Worm (Caenorhabditis elegans) whole organism, young adult: ENCODE data around the gene xbx-5.

Experiments used
- B0019.2 ChIP-seq: fragments of 200-800 bp; sonication (Bioruptor generic); conservative IDR thresholded peaks from 2 replicates; pipeline ENCODE4 v1.3.6; 2022; ENCODE audit warnings: missing genetic modification reagents, missing genetic modification characterization, missing compliant biosample characterization
- D2030.7 ChIP-seq: fragments of 200-800 bp; sonication (Bioruptor generic); IDR thresholded peaks from 2 replicates; pipeline ENCODE4 v1.3.6; 2022; ENCODE audit warnings: missing genetic modification reagents, missing genetic modification characterization, missing compliant biosample characterization
- F22D6.2 ChIP-seq: sonication (generic microtip); optimal IDR thresholded peaks from 2 replicates; lab custom pipeline; 2016; ENCODE audit warnings: mild to moderate bottlenecking, missing genetic modification characterization, missing compliant biosample characterization
- F49E8.2 ChIP-seq: sonication (generic microtip); optimal IDR thresholded peaks from 3 replicates; lab custom pipeline; 2017; ENCODE audit warnings: missing genetic modification characterization, mild to moderate bottlenecking, missing compliant biosample characterization, antibody characterized with exemption, moderate library complexity; ENCODE audit not compliant: insufficient read depth
- F55B11.4 ChIP-seq: sonication (generic microtip); optimal IDR thresholded peaks from 2 replicates; lab custom pipeline; 2016; ENCODE audit warnings: missing compliant biosample characterization, missing genetic modification characterization, borderline replicate concordance; ENCODE audit not compliant: insufficient read depth
- Y53F4B.3 ChIP-seq: fragments of 200-800 bp; sonication (Bioruptor generic); IDR thresholded peaks from 2 replicates; pipeline ENCODE4 v1.3.6; 2022; ENCODE audit warnings: missing genetic modification reagents, missing genetic modification characterization, missing compliant biosample characterization
- ZK185.1 ChIP-seq: sonication (generic microtip); optimal IDR thresholded peaks from 2 replicates; lab custom pipeline; 2016; ENCODE audit warnings: mild to moderate bottlenecking, missing genetic modification characterization, missing compliant biosample characterization; ENCODE audit not compliant: poor library complexity, severe bottlenecking
- ama-1 ChIP-seq, 3 experiments: fragments of 150-350 bp in 1 of 3; sonication (generic microtip) in 2 of 3; optimal IDR thresholded peaks; 2 replicates each; lab custom pipeline; 2014 to 2018; ENCODE audit warnings: missing biosample characterization in 2 of 3, missing genetic modification characterization in 2 of 3, missing genetic modification reagents in 2 of 3
- athp-1 ChIP-seq: sonication (generic microtip); optimal IDR thresholded peaks from 2 replicates; lab custom pipeline; 2017; ENCODE audit warnings: mild to moderate bottlenecking, missing genetic modification characterization, missing compliant biosample characterization
- attf-3 ChIP-seq: fragments of 200-800 bp; sonication (Bioruptor generic); conservative IDR thresholded peaks from 2 replicates; pipeline ENCODE4 v1.3.6; 2022; ENCODE audit warnings: missing genetic modification reagents, missing genetic modification characterization, missing compliant biosample characterization
- bed-2 ChIP-seq: fragments of 200-800 bp; sonication (Bioruptor generic); IDR thresholded peaks from 2 replicates; pipeline ENCODE4 v1.3.6; 2022; ENCODE audit warnings: missing genetic modification reagents, missing genetic modification characterization, missing compliant biosample characterization
- cebp-1 ChIP-seq, 2 experiments: fragments of 200-800 bp in 1 of 2; sonication (Bioruptor generic) in 1 of 2; sonication (generic microtip) in 1 of 2; IDR thresholded peaks in 1 of 2; optimal IDR thresholded peaks in 1 of 2; 2 replicates each; pipeline versions ENCODE4 v1.3.6 to Lab custom; 2017 to 2022; ENCODE audit warnings: missing compliant biosample characterization in 2 of 2, missing genetic modification characterization in 2 of 2, mild to moderate bottlenecking in 1 of 2, missing genetic modification reagents in 1 of 2, moderate library complexity in 1 of 2
- ceh-27 ChIP-seq: fragments of 200-800 bp; sonication (Bioruptor generic); optimal IDR thresholded peaks from 2 replicates; lab custom pipeline; 2018; ENCODE audit warnings: mild to moderate bottlenecking, missing genetic modification characterization, moderate library complexity, missing compliant biosample characterization
- ceh-40 ChIP-seq: fragments of 200-800 bp; sonication (Bioruptor generic); IDR thresholded peaks from 2 replicates; pipeline ENCODE4 v1.3.6; 2022; ENCODE audit warnings: missing genetic modification characterization, missing compliant biosample characterization
- ceh-58 ChIP-seq: fragments of 200-800 bp; sonication (Bioruptor generic); IDR thresholded peaks from 2 replicates; pipeline ENCODE4 v1.3.6; 2022; ENCODE audit warnings: missing genetic modification characterization, missing compliant biosample characterization
- ceh-91 ChIP-seq: fragments of 200-800 bp; sonication (Bioruptor generic); IDR thresholded peaks from 2 replicates; pipeline ENCODE4 v1.3.6; 2022; ENCODE audit warnings: missing genetic modification reagents, missing genetic modification characterization, missing compliant biosample characterization
- chd-7 ChIP-seq: sonication (generic microtip); optimal IDR thresholded peaks from 2 replicates; lab custom pipeline; 2016; ENCODE audit warnings: mild to moderate bottlenecking, missing genetic modification characterization, moderate library complexity, missing compliant biosample characterization
- egl-44 ChIP-seq: fragments of 200-800 bp; sonication (Bioruptor generic); IDR thresholded peaks from 2 replicates; pipeline ENCODE4 v1.3.6; 2022; ENCODE audit warnings: missing genetic modification reagents, missing genetic modification characterization, missing compliant biosample characterization
- egrh-3 ChIP-seq: fragments of 200-800 bp; sonication (Bioruptor generic); IDR thresholded peaks from 2 replicates; pipeline ENCODE4 v1.3.6; 2022; ENCODE audit warnings: missing genetic modification reagents, missing genetic modification characterization, missing compliant biosample characterization
- hmg-1.2 ChIP-seq: fragments of 200-800 bp; sonication (Bioruptor generic); IDR thresholded peaks from 2 replicates; pipeline ENCODE4 v1.3.6; 2022; ENCODE audit warnings: missing genetic modification reagents, missing genetic modification characterization, missing compliant biosample characterization
- hsf-1 ChIP-seq: fragments of 200-800 bp; sonication (Bioruptor generic); IDR thresholded peaks from 2 replicates; pipeline ENCODE4 v1.3.6; 2022; ENCODE audit warnings: missing genetic modification reagents, missing genetic modification characterization, missing compliant biosample characterization
- lag-1 ChIP-seq: fragments of 200-800 bp; sonication (Bioruptor generic); IDR thresholded peaks from 2 replicates; pipeline ENCODE4 v1.3.6; 2022; ENCODE audit warnings: missing genetic modification reagents, missing genetic modification characterization, missing compliant biosample characterization
- lin-26 ChIP-seq: fragments of 200-800 bp; sonication (Bioruptor generic); IDR thresholded peaks from 2 replicates; pipeline ENCODE4 v1.3.6; 2022; ENCODE audit warnings: missing genetic modification reagents, missing genetic modification characterization, missing compliant biosample characterization
- lin-40 ChIP-seq: sonication (generic microtip); optimal IDR thresholded peaks from 2 replicates; lab custom pipeline; 2016; ENCODE audit warnings: missing genetic modification characterization, mild to moderate bottlenecking, missing compliant biosample characterization, missing genotype, missing genetic modification reagents
- lsy-27 ChIP-seq: sonication (generic microtip); optimal IDR thresholded peaks from 2 replicates; lab custom pipeline; 2017; ENCODE audit warnings: missing genetic modification characterization, mild to moderate bottlenecking, missing compliant biosample characterization, antibody characterized with exemption, missing genotype, borderline replicate concordance; ENCODE audit not compliant: insufficient read depth
- madf-10 ChIP-seq: sonication (generic microtip); optimal IDR thresholded peaks from 2 replicates; lab custom pipeline; 2016; ENCODE audit warnings: mild to moderate bottlenecking, missing genetic modification characterization, missing compliant biosample characterization
- madf-6 ChIP-seq: fragments of 200-800 bp; sonication (Bioruptor generic); IDR thresholded peaks from 2 replicates; pipeline ENCODE4 v1.3.6; 2022; ENCODE audit warnings: missing genetic modification reagents, missing genetic modification characterization, missing compliant biosample characterization
- mel-28 ChIP-seq: sonication (generic microtip); optimal IDR thresholded peaks from 2 replicates; lab custom pipeline; 2016; ENCODE audit warnings: borderline replicate concordance, mild to moderate bottlenecking, missing genetic modification characterization, missing compliant biosample characterization
- nfya-2 ChIP-seq: fragments of 200-800 bp; sonication (Bioruptor generic); IDR thresholded peaks from 2 replicates; pipeline ENCODE4 v1.3.6; 2022; ENCODE audit warnings: missing genetic modification reagents, missing genetic modification characterization, missing compliant biosample characterization
- pbrm-1 ChIP-seq: fragments of 200-800 bp; sonication (Bioruptor generic); IDR thresholded peaks from 2 replicates; pipeline ENCODE4 v1.3.6; 2022; ENCODE audit warnings: missing genetic modification reagents, missing genetic modification characterization, missing compliant biosample characterization
- pha-4 ChIP-seq: fragments of 150-350 bp; sonication (generic microtip); optimal IDR thresholded peaks from 2 replicates; lab custom pipeline; 2014; ENCODE audit warnings: missing biosample characterization, missing genetic modification reagents, missing genetic modification characterization
- rcor-1 ChIP-seq: fragments of 200-800 bp; sonication (Bioruptor generic); IDR thresholded peaks from 2 replicates; pipeline ENCODE4 v1.3.6; 2022; ENCODE audit warnings: missing genetic modification reagents, missing genetic modification characterization, missing compliant biosample characterization
- repo-1 ChIP-seq: sonication (generic microtip); optimal IDR thresholded peaks from 2 replicates; lab custom pipeline; 2017; ENCODE audit warnings: mild to moderate bottlenecking, missing genetic modification characterization, missing compliant biosample characterization
- sdz-38 ChIP-seq: sonication (generic microtip); optimal IDR thresholded peaks from 2 replicates; lab custom pipeline; 2016; ENCODE audit warnings: missing genotype, missing genetic modification characterization, missing compliant biosample characterization
- snpc-1.1 ChIP-seq: sonication (generic microtip); optimal IDR thresholded peaks from 2 replicates; lab custom pipeline; 2017; ENCODE audit warnings: missing genetic modification characterization, mild to moderate bottlenecking, missing compliant biosample characterization, antibody characterized with exemption, moderate library complexity, missing genotype, missing genetic modification reagents; ENCODE audit not compliant: insufficient read depth
- snpc-4 ChIP-seq, 5 experiments: fragments of 150-350 bp in 1 of 5; sonication (generic microtip) in 4 of 5; optimal IDR thresholded peaks; 2 replicates each; lab custom pipeline; 2014 to 2018; ENCODE audit warnings: missing genetic modification characterization in 5 of 5, missing biosample characterization in 3 of 5, antibody characterized with exemption in 2 of 5, mild to moderate bottlenecking in 2 of 5, missing compliant biosample characterization in 2 of 5, missing genotype in 2 of 5, moderate library complexity in 2 of 5, missing genetic modification reagents in 1 of 5
- unc-130 ChIP-seq: sonication (generic microtip); optimal IDR thresholded peaks from 2 replicates; lab custom pipeline; 2016; ENCODE audit warnings: missing genetic modification reagents, missing genetic modification characterization, missing compliant biosample characterization
- ztf-28 ChIP-seq: fragments of 200-800 bp; sonication (Bioruptor generic); IDR thresholded peaks from 2 replicates; pipeline ENCODE4 v1.3.6; 2022; ENCODE audit warnings: missing genetic modification reagents, missing genetic modification characterization, missing compliant biosample characterization

xbx-5 gene

DNA sequence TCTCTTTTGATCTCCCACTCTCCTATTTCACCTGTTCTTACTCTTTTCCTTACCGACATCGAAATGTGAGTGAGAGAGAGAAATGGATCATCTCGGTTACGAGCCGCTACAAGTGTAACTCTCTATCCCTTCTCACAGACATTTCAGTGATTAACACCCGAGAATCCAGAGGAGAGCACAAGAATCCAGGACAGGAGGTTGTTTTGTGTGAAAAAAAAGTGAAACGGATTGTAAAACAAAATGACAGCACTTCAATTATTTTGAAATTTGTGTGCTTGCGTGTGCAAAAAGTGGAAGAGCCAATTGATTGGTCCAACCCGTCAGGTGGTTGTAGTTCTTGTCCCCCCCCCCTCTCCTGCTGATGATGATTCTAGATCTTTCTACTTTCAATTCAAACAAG is 21.4 kb downstream of the xbx-5 start:
- TF ChIP-seq repo-1 = no peak
- TF ChIP-seq hsf-1 = 0 out of 2 replicates have a peak, but pooled peaks have one; percentile 24

DNA sequence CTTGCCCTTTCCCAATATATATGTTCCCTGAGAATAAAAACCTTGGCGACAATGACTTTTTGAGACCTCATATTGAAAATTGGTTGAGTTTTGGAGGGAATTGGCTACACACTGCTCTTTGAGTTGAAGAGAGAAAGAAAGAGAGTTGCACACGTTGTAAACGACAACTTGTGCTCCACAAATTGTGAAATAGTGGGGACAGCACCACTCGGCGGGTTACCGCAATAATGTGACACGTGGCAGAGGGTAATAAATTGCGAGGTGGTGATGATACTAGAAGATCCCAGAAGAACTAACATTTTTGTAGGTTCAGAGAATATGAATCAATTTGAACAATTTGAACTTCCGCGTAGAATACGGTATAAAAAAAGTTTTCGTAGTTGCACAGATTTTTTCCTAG is 22.4 kb downstream of the xbx-5 start:
- TF ChIP-seq cebp-1 (GFP tag; IDR thresholded peaks at IDR 0.05; lab: Robert Waterston, UW) = 0 out of 2 replicates have a peak, but pooled peaks have one; percentile 13
- TF ChIP-seq cebp-1 (tag; optimal IDR thresholded peaks at IDR 0.05; lab: Kevin White, UChicago) = peak; percentile 59
- no peak for TF ChIP-seq lag-1 (GFP tag; lab: Robert Waterston, UW)

DNA sequence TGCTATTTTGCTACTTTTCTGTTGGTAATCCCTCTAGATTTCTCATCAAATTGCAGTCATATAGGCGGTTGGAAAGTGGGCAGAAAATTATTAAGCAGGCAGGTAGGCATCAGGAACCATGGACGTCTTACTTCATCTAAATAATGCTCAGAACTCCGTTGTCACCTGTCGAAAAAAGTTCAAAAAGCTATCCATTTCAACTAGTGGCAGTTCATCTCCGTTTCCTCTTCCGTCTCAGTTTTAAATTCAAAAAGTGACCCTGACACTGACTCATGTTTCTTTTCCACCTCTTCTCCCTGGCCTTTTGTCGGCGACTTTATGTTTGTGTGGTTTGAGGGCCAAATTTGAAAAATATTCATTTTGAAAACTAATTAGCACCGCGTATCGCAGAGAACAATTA is 29.7 kb downstream of the xbx-5 start:
- no peak for TF ChIP-seq ZK185.1 (tag; lab: Kevin White, UChicago)
- no peak for TF ChIP-seq mel-28 (tag; lab: Kevin White, UChicago)
- no peak for TF ChIP-seq chd-7
- no peak for TF ChIP-seq egl-44 (GFP tag; lab: Robert Waterston, UW)
- no peak for TF ChIP-seq lsy-27 (tag; lab: Kevin White, UChicago)
- no peak for TF ChIP-seq F49E8.2
- no peak for TF ChIP-seq madf-10
- TF ChIP-seq nfya-2 (GFP tag; lab: Robert Waterston, UW) = no peak
- no peak for TF ChIP-seq snpc-4 (GFP tag; optimal IDR thresholded peaks at IDR 0.05; lab: Kevin White, UChicago)
- no peak for TF ChIP-seq snpc-4 (tag; optimal IDR thresholded peaks at IDR 0.05; lab: Kevin White, UChicago)
- TF ChIP-seq rcor-1 = no peak
- no peak for TF ChIP-seq bed-2 (GFP tag; lab: Robert Waterston, UW)
- no peak for TF ChIP-seq pha-4 (tag; lab: Kevin White, UChicago)
- TF ChIP-seq athp-1 (tag; lab: Kevin White, UChicago) = no peak
- no peak for TF ChIP-seq lin-26 (GFP tag; lab: Robert Waterston, UW)
- TF ChIP-seq snpc-1.1 (tag; lab: Kevin White, UChicago) = no peak
- TF ChIP-seq F55B11.4 (tag; lab: Kevin White, UChicago) = no peak
- no peak for TF ChIP-seq madf-6 (GFP tag; lab: Robert Waterston, UW)
- TF ChIP-seq ceh-27 = no peak
- TF ChIP-seq F22D6.2 = no peak

DNA sequence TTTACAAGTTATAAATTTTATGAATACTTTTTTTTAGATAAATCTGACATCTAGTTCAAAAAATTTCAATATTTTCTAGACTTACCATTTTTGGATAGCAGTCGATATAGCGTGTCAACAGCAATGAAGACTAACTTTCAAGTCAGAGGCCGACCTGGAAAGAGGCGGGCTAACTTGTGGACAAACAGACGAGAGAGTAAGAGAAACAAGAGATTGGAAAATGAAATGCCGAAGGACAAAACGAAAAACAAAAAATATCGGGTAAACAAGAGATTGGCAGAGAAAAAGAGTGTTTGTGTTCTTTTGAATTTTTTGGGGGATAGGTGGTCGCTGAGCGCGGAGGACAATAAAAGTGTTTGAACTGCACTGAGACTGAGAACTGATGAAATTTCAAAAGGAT is 31.1 kb downstream of the xbx-5 start, which contains the start of gene lec-4:
TSS of gene lec-4 (minus strand) at position 154 of the 400 bp plus-strand sequence.
- TF ChIP-seq cebp-1 (GFP tag; IDR thresholded peaks at IDR 0.05; lab: Robert Waterston, UW) (no peak), cebp-1 (tag; optimal IDR thresholded peaks at IDR 0.05; lab: Kevin White, UChicago) (peak; percentile 36), lin-40 (tag; lab: Kevin White, UChicago) (peak; percentile 15), B0019.2 (no peak), pbrm-1 (0 out of 2 replicates have a peak, but pooled peaks have one; percentile 13), hmg-1.2 (peak; percentile 29; the same call in 1 of the 2 replicates), ama-1 (optimal IDR thresholded peaks at IDR 0.05; lab: Kevin White, UChicago) (no peak), ama-1 (GFP tag; optimal IDR thresholded peaks at IDR 0.05; lab: Kevin White, UChicago) (no peak), sdz-38 (tag; lab: Kevin White, UChicago) (no peak), unc-130 (no peak)

DNA sequence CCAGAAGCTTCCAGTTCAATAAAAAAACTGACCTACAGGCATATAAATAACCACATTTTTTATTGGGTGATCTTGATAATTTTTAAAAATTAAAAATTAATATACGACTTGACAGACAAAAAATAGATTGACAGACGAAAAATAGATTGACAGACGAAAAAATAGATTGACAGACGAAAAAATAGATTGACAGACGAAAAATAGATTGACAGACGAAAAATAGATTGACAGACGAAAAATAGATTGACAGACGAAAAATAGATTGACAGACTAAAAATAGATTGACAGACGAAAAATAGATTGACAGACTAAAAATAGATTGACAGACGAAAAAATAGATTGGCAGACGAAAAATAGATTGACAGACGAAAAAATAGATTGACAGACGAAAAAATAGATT is 33.9 kb downstream of the xbx-5 start:
- peak; percentile 16; the same call in 1 of the 2 replicates for TF ChIP-seq D2030.7 (GFP tag; lab: Robert Waterston, UW)
- TF ChIP-seq attf-3 (GFP tag; lab: Robert Waterston, UW) = peak; percentile 76; the same call in 1 of the 2 replicates
- TF ChIP-seq Y53F4B.3 (GFP tag; lab: Robert Waterston, UW) = peak; percentile 100; the same call in 1 of the 2 replicates
- peak; percentile 70; the same call in 1 of the 2 replicates for TF ChIP-seq ceh-91 (GFP tag; lab: Robert Waterston, UW)
- 0 out of 2 replicates have a peak, but pooled peaks have one; percentile 20 for TF ChIP-seq ceh-40
- TF ChIP-seq ztf-28 (GFP tag; lab: Robert Waterston, UW) = 0 out of 2 replicates have a peak, but pooled peaks have one; percentile 32
- TF ChIP-seq ceh-58 (GFP tag; lab: Robert Waterston, UW) = 0 out of 2 replicates have a peak, but pooled peaks have one; percentile 81
- TF ChIP-seq egrh-3 (GFP tag; lab: Robert Waterston, UW) = peak; percentile 96
